Worm (Caenorhabditis elegans) whole organism, mixed stage, embryonic: ENCODE results near the gene C15F1.5.

Experiments
- cnd-1 ChIP-seq: fragments of 200-800 bp; sonication (Bioruptor generic); optimal IDR thresholded peaks from 2 replicates; lab custom pipeline; 2018; ENCODE audit warnings: mild to moderate bottlenecking, missing genetic modification characterization, missing compliant biosample characterization
- mab-5 ChIP-seq: fragments of 150-350 bp; optimal IDR thresholded peaks from 2 replicates; lab custom pipeline; 2014; ENCODE audit warnings: missing biosample characterization, missing genetic modification characterization
- nhr-12 ChIP-seq: fragments of 150-350 bp; optimal IDR thresholded peaks from 2 replicates; lab custom pipeline; 2014; ENCODE audit warnings: missing biosample characterization, missing genetic modification characterization
- nhr-237 ChIP-seq: fragments of 150-350 bp; optimal IDR thresholded peaks from 2 replicates; lab custom pipeline; 2014; ENCODE audit warnings: missing biosample characterization, missing genetic modification characterization
- nhr-28 ChIP-seq: fragments of 150-350 bp; optimal IDR thresholded peaks from 2 replicates; lab custom pipeline; 2014; ENCODE audit warnings: missing biosample characterization, missing genetic modification characterization
- nhr-76 ChIP-seq: sonication (generic microtip); optimal IDR thresholded peaks from 2 replicates; lab custom pipeline; 2017; ENCODE audit warnings: missing biosample characterization, missing genetic modification characterization
- sptf-1 ChIP-seq: sonication (generic microtip); optimal IDR thresholded peaks from 2 replicates; lab custom pipeline; 2017; ENCODE audit warnings: mild to moderate bottlenecking, missing genetic modification characterization, moderate library complexity, missing compliant biosample characterization
- unc-62 ChIP-seq: fragments of 150-350 bp; optimal IDR thresholded peaks from 2 replicates; lab custom pipeline; 2014; ENCODE audit warnings: missing biosample characterization, missing genetic modification reagents, missing genetic modification characterization
- ztf-11 ChIP-seq: fragments of 150-350 bp; optimal IDR thresholded peaks from 2 replicates; lab custom pipeline; 2014; ENCODE audit warnings: missing biosample characterization, missing genetic modification characterization

DNA sequence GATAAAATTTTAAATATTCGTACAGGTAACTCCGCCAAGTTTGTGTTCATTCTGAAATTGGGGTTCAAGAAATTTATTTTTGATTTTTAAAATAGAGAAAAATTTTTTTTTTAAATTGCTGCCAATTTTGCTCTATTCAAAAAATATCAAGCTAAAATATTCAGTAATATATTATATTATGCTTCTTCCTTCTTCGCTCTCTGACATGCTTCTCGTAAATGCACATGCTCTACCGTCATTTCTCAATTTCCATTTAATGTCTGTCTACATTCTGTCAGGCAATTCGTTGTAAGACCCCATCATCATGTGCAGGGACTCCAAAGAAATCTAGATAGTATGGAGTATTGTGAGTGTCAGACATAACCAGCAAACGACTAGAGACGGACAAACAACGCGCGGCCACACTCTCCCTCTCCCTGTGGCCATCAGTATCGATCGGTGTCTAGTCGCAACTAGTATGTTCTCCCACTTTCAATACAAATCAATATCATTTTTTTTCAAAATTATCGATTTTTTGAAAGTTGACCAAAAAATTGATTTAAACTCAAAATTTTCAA, 19.1 kb downstream of the C15F1.5 start, which contains the start of the genes malt-1 and ceh-38:
- TF ChIP-seq cnd-1 (tag; lab: Kevin White, UChicago): peak; percentile 59
- peak; percentile 66 for TF ChIP-seq sptf-1 (tag; lab: Kevin White, UChicago)
- TF ChIP-seq nhr-12 (tag; lab: Kevin White, UChicago): peak; percentile 21
- TF ChIP-seq mab-5: peak; percentile 87
- TF ChIP-seq nhr-28 (tag; lab: Kevin White, UChicago): peak; percentile 26
- TF ChIP-seq ztf-11 (tag; lab: Kevin White, UChicago): peak; percentile 31
- TF ChIP-seq nhr-76 (tag; lab: Kevin White, UChicago): no peak
- TF ChIP-seq unc-62: peak; percentile 90
- peak; percentile 93 for TF ChIP-seq nhr-237
